Worm (Caenorhabditis elegans) whole organism, L2 larva: ENCODE measurements around the gene srg-5.

ENCODE experiments used
- lin-11 ChIP-seq: fragments of 150-350 bp; sonication (generic microtip); optimal IDR thresholded peaks from 2 replicates; lab custom pipeline; 2014; ENCODE audit warnings: missing biosample characterization, missing genetic modification characterization, inconsistent platforms, mixed read lengths
- nhr-23 ChIP-seq: fragments of 150-350 bp; optimal IDR thresholded peaks from 2 replicates; lab custom pipeline; 2014; ENCODE audit warnings: missing biosample characterization, missing genetic modification reagents, missing genetic modification characterization

DNA sequence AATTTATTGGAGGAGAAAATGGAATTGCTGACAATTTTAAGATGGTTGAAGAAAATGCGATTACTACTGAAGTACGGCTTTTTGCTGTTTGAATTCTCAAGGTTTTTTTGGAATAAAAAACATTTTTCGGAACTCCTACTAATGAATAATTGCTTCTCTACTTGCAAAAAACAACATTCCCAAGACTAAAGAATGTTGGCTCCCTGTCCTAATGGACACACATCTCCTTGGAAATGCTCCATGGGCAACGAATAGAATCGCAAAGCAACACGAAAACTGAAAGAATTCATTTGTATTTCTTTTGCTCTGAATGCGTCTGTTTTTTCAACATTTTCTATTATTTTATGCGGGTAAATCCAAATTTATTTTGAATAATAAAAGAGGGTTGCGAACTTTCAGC is 8.5 kb upstream of the srg-5 start, which contains the start of gene C18F10.2:
- TF ChIP-seq nhr-23 (tag; lab: Kevin White, UChicago): no peak
- TF ChIP-seq lin-11 (tag; lab: Kevin White, UChicago): no peak
